Worm (Caenorhabditis elegans) whole organism, early embryonic: ENCODE measurements around the gene F54E7.6.

Source experiments
- B0310.2 ChIP-seq: sonication (generic microtip); optimal IDR thresholded peaks from 2 replicates; lab custom pipeline; 2016; ENCODE audit warnings: mild to moderate bottlenecking, missing genetic modification characterization, missing compliant biosample characterization
- aly-1 ChIP-seq: sonication (generic microtip); optimal IDR thresholded peaks from 2 replicates; lab custom pipeline; 2016; ENCODE audit warnings: missing genetic modification characterization, missing compliant biosample characterization
- ama-1 ChIP-seq: fragments of 150-350 bp; optimal IDR thresholded peaks from 2 replicates; lab custom pipeline; 2014
- ceh-13 ChIP-seq: fragments of 200-800 bp; sonication (Bioruptor generic); optimal IDR thresholded peaks from 2 replicates; lab custom pipeline; 2018; ENCODE audit warnings: mild to moderate bottlenecking, missing genetic modification characterization, missing compliant biosample characterization
- hmbx-1 ChIP-seq: sonication (generic microtip); optimal IDR thresholded peaks from 2 replicates; lab custom pipeline; 2016; ENCODE audit warnings: mild to moderate bottlenecking, missing genetic modification characterization, missing compliant biosample characterization
- tbx-11 ChIP-seq: fragments of 200-800 bp; sonication (Bioruptor generic); IDR thresholded peaks from 2 replicates; pipeline ENCODE4 v1.3.6; 2022; ENCODE audit warnings: missing genetic modification characterization, missing compliant biosample characterization
- tra-4 ChIP-seq: sonication (generic microtip); optimal IDR thresholded peaks from 2 replicates; lab custom pipeline; 2017; ENCODE audit warnings: missing genetic modification characterization, missing compliant biosample characterization

- no peak for TF ChIP-seq hmbx-1 (tag; lab: Kevin White, UChicago)
- TF ChIP-seq aly-1: no peak
- TF ChIP-seq tra-4 (tag; lab: Kevin White, UChicago): no peak
- no peak for TF ChIP-seq ama-1 (lab: Kevin White, UChicago)
- TF ChIP-seq ceh-13 (GFP tag; lab: Kevin White, UChicago): no peak
- no peak for TF ChIP-seq tbx-11 (GFP tag; lab: Robert Waterston, UW)
- no peak for TF ChIP-seq B0310.2
Observed at ce11 chrIII:5656941-5657340, 3.9 kb downstream of the F54E7.6 start, which contains the start of gene sdz-21.
